Fruit fly (Drosophila melanogaster) whole organism, embryonic: ENCODE data around the gene CG3529.
A peak's percentile ranks its signal among the peaks of the same experiment; 100 is the strongest.

Experiments
- Adf1 ChIP-seq: fragments of 200-800 bp; sonication (Bioruptor generic); IDR thresholded peaks from 2 replicates; pipeline ENCODE4 v1.3.6; 2022; ENCODE audit warnings: missing biosample characterization, missing genetic modification characterization
- CG10147 ChIP-seq: fragments of 200-800 bp; sonication (Bioruptor generic); optimal IDR thresholded peaks from 2 replicates; lab custom pipeline; 2019; ENCODE audit warnings: missing biosample characterization, mild to moderate bottlenecking, missing genetic modification characterization, moderate library complexity
- CG10274 ChIP-seq: fragments of 200-800 bp; sonication (Bioruptor generic); optimal IDR thresholded peaks from 3 replicates; lab custom pipeline; 2017; ENCODE audit warnings: missing biosample characterization, mild to moderate bottlenecking, missing genetic modification characterization
- CG10462 ChIP-seq: fragments of 200-800 bp; sonication (Bioruptor generic); optimal IDR thresholded peaks from 2 replicates; lab custom pipeline; 2016; ENCODE audit warnings: missing biosample characterization, missing genetic modification characterization
- CG11456 ChIP-seq: fragments of 200-800 bp; sonication (Bioruptor generic); IDR thresholded peaks from 3 replicates; pipeline ENCODE4 v1.3.6; 2022; ENCODE audit warnings: missing biosample characterization, missing genetic modification characterization
- CG11723 ChIP-seq: fragments of 200-800 bp; sonication (Bioruptor generic); optimal IDR thresholded peaks from 2 replicates; lab custom pipeline; 2017; ENCODE audit warnings: missing biosample characterization, mild to moderate bottlenecking, missing genetic modification characterization
- CG13624 ChIP-seq: fragments of 200-800 bp; sonication (Bioruptor generic); optimal IDR thresholded peaks from 2 replicates; lab custom pipeline; 2016; ENCODE audit warnings: missing biosample characterization, missing genetic modification characterization
- CG17186 ChIP-seq: fragments of 200-800 bp; sonication (Bioruptor generic); optimal IDR thresholded peaks from 3 replicates; lab custom pipeline; 2017; ENCODE audit warnings: missing biosample characterization, missing genetic modification reagents, missing genetic modification characterization
- CG17829 ChIP-seq: fragments of 200-800 bp; optimal IDR thresholded peaks from 2 replicates; lab custom pipeline; 2019; ENCODE audit warnings: missing biosample characterization, mild to moderate bottlenecking, missing genetic modification characterization, moderate library complexity
- CG17912 ChIP-seq: fragments of 200-800 bp; sonication (Bioruptor generic); optimal IDR thresholded peaks from 2 replicates; lab custom pipeline; 2018; ENCODE audit warnings: missing biosample characterization, mild to moderate bottlenecking, missing genetic modification characterization
- CG3407 ChIP-seq: fragments of 200-800 bp; sonication (Bioruptor generic); optimal IDR thresholded peaks from 2 replicates; lab custom pipeline; 2018; ENCODE audit warnings: missing biosample characterization, mild to moderate bottlenecking, missing genetic modification characterization
- CG34376 ChIP-seq: fragments of 200-800 bp; sonication (Bioruptor generic); optimal IDR thresholded peaks from 2 replicates; lab custom pipeline; 2018; ENCODE audit warnings: missing biosample characterization, mild to moderate bottlenecking, missing genetic modification characterization
- CG3838 ChIP-seq: fragments of 200-800 bp; sonication (Bioruptor generic); optimal IDR thresholded peaks from 3 replicates; lab custom pipeline; 2016; ENCODE audit warnings: missing biosample characterization, missing genetic modification characterization
- CG4404 ChIP-seq: fragments of 200-800 bp; sonication (Bioruptor generic); IDR thresholded peaks from 2 replicates; pipeline ENCODE4 v1.3.6; 2022; ENCODE audit warnings: missing biosample characterization, missing genetic modification characterization
- CG7271 ChIP-seq: fragments of 200-800 bp; sonication (Bioruptor generic); optimal IDR thresholded peaks from 2 replicates; lab custom pipeline; 2018; ENCODE audit warnings: missing biosample characterization, mild to moderate bottlenecking, missing genetic modification characterization, moderate library complexity
- CG7357 ChIP-seq: fragments of 200-800 bp; sonication (Bioruptor generic); IDR thresholded peaks from 3 replicates; pipeline ENCODE4 v1.3.6; 2022; ENCODE audit warnings: missing biosample characterization, missing genetic modification characterization
- CG7928 ChIP-seq: fragments of 200-800 bp; sonication (Bioruptor generic); optimal IDR thresholded peaks from 2 replicates; lab custom pipeline; 2017; ENCODE audit warnings: missing biosample characterization, mild to moderate bottlenecking, missing genetic modification characterization
- CG7963 ChIP-seq: fragments of 200-800 bp; sonication (Bioruptor generic); IDR thresholded peaks from 3 replicates; pipeline ENCODE4 v1.3.6; 2022; ENCODE audit warnings: missing biosample characterization, missing genetic modification characterization; ENCODE audit not compliant: partially characterized antibody
- CG9215 ChIP-seq: fragments of 200-800 bp; sonication (Bioruptor generic); IDR thresholded peaks from 2 replicates; pipeline ENCODE4 v1.3.6; 2022; ENCODE audit warnings: missing biosample characterization, missing genetic modification characterization
- Dbx ChIP-seq: fragments of 200-800 bp; sonication (Bioruptor generic); IDR thresholded peaks from 3 replicates; pipeline ENCODE4 v1.3.6; 2022; ENCODE audit warnings: missing biosample characterization, missing genetic modification characterization
- Doc3 ChIP-seq: fragments of 200-800 bp; sonication (Bioruptor generic); IDR thresholded peaks from 3 replicates; pipeline ENCODE4 v1.3.6; 2022; ENCODE audit warnings: missing biosample characterization, missing genetic modification characterization; ENCODE audit not compliant: partially characterized antibody
- GATAe ChIP-seq: fragments of 200-800 bp; sonication (Bioruptor generic); conservative IDR thresholded peaks from 2 replicates; pipeline ENCODE4 v1.3.6; 2022; ENCODE audit warnings: missing biosample characterization, missing genetic modification characterization
- HHEX ChIP-seq: fragments of 200-800 bp; sonication (Bioruptor generic); optimal IDR thresholded peaks from 3 replicates; lab custom pipeline; 2017; ENCODE audit warnings: missing biosample characterization, mild to moderate bottlenecking, missing genetic modification characterization, missing genetic modification reagents
- Hr51 ChIP-seq, 2 experiments: fragments of 200-800 bp; sonication (Bioruptor generic); optimal IDR thresholded peaks; 2 replicates in 1 of 2; 3 replicates in 1 of 2; lab custom pipeline; 2016 to 2018; ENCODE audit warnings: missing biosample characterization in 2 of 2, missing genetic modification characterization in 2 of 2, mild to moderate bottlenecking in 1 of 2, moderate library complexity in 1 of 2
- Hr78 ChIP-seq, 2 experiments: fragments of 200-800 bp in 1 of 2; fragments of >200 bp in 1 of 2; sonication (Bioruptor generic) in 1 of 2; optimal IDR thresholded peaks; 2 replicates each; lab custom pipeline; 2017 to 2019; ENCODE audit warnings: missing biosample characterization in 2 of 2, missing genetic modification characterization in 2 of 2, mild to moderate bottlenecking in 1 of 2, moderate library complexity in 1 of 2
- Mad ChIP-seq: fragments of 200-800 bp; sonication (Bioruptor generic); optimal IDR thresholded peaks from 2 replicates; lab custom pipeline; 2016; ENCODE audit warnings: missing biosample characterization, missing genetic modification characterization
- Meics ChIP-seq: fragments of 200-800 bp; sonication (Bioruptor generic); optimal IDR thresholded peaks from 2 replicates; lab custom pipeline; 2017; ENCODE audit warnings: missing biosample characterization, mild to moderate bottlenecking, missing genetic modification characterization
- NC2β ChIP-seq: fragments of 200-800 bp; sonication (Bioruptor generic); optimal IDR thresholded peaks from 2 replicates; lab custom pipeline; 2016; ENCODE audit warnings: missing biosample characterization, missing genetic modification characterization
- Nf-YA ChIP-seq: fragments of 200-800 bp; sonication (Bioruptor generic); IDR thresholded peaks from 2 replicates; pipeline ENCODE4 v1.3.6; 2022; ENCODE audit warnings: missing biosample characterization, missing genetic modification characterization
- Oaz ChIP-seq: fragments of 200-800 bp; sonication (Bioruptor generic); IDR thresholded peaks from 2 replicates; pipeline ENCODE4 v1.3.6; 2022; ENCODE audit warnings: missing biosample characterization, missing genetic modification characterization
- Six4 ChIP-seq: fragments of 200-800 bp; sonication (Bioruptor generic); optimal IDR thresholded peaks from 2 replicates; lab custom pipeline; 2016; ENCODE audit warnings: missing biosample characterization, missing genetic modification characterization
- az2 ChIP-seq: fragments of 200-800 bp; sonication (Bioruptor generic); optimal IDR thresholded peaks from 3 replicates; lab custom pipeline; 2016; ENCODE audit warnings: missing biosample characterization, missing genetic modification characterization
- bigmax ChIP-seq: fragments of 200-800 bp; sonication (Bioruptor generic); optimal IDR thresholded peaks from 2 replicates; lab custom pipeline; 2018; ENCODE audit warnings: missing biosample characterization, mild to moderate bottlenecking, missing genetic modification characterization
- cas ChIP-seq: fragments of 200-800 bp; sonication (Bioruptor generic); IDR thresholded peaks from 2 replicates; pipeline ENCODE4 v1.3.6; 2022; ENCODE audit warnings: missing biosample characterization, missing genetic modification characterization
- caup ChIP-seq: fragments of 200-800 bp; sonication (Bioruptor generic); optimal IDR thresholded peaks from 3 replicates; lab custom pipeline; 2017; ENCODE audit warnings: missing biosample characterization, mild to moderate bottlenecking, missing genetic modification characterization, moderate library complexity; ENCODE audit not compliant: severe bottlenecking
- dati ChIP-seq: fragments of 200-800 bp; sonication (Bioruptor generic); IDR thresholded peaks from 2 replicates; pipeline ENCODE4 v1.3.6; 2022; ENCODE audit warnings: missing biosample characterization, missing genetic modification characterization
- dimm ChIP-seq: fragments of 200-800 bp; sonication (Bioruptor generic); IDR thresholded peaks from 2 replicates; pipeline ENCODE4 v1.3.6; 2022; ENCODE audit warnings: missing biosample characterization, missing genetic modification characterization
- fu2 ChIP-seq: fragments of 200-800 bp; sonication (Bioruptor generic); optimal IDR thresholded peaks from 2 replicates; lab custom pipeline; 2016; ENCODE audit warnings: missing biosample characterization, missing genetic modification characterization
- gt ChIP-seq: fragments of 200-800 bp; sonication (Bioruptor generic); IDR thresholded peaks from 2 replicates; pipeline ENCODE4 v1.3.6; 2022; ENCODE audit warnings: missing biosample characterization, missing genetic modification characterization
- lab ChIP-seq: fragments of 200-800 bp; sonication (Bioruptor generic); optimal IDR thresholded peaks from 3 replicates; lab custom pipeline; 2017; ENCODE audit warnings: missing biosample characterization, missing genetic modification characterization, mild to moderate bottlenecking, moderate library complexity, missing genetic modification reagents
- lilli ChIP-seq: fragments of 200-800 bp; sonication (Bioruptor generic); optimal IDR thresholded peaks from 3 replicates; lab custom pipeline; 2016; ENCODE audit warnings: missing biosample characterization, missing genetic modification characterization
- mirr ChIP-seq: fragments of 200-800 bp; sonication (Bioruptor generic); optimal IDR thresholded peaks from 3 replicates; lab custom pipeline; 2018; ENCODE audit warnings: missing biosample characterization, mild to moderate bottlenecking, missing genetic modification characterization
- nom ChIP-seq: fragments of 200-800 bp; sonication (Bioruptor generic); optimal IDR thresholded peaks from 2 replicates; lab custom pipeline; 2017; ENCODE audit warnings: missing biosample characterization, missing genetic modification characterization, mild to moderate bottlenecking, moderate library complexity, missing genetic modification reagents
- pita ChIP-seq: fragments of 200-800 bp; sonication (Bioruptor generic); optimal IDR thresholded peaks from 2 replicates; lab custom pipeline; 2017; ENCODE audit warnings: missing biosample characterization, mild to moderate bottlenecking, missing genetic modification characterization
- repo ChIP-seq: fragments of 200-800 bp; sonication (Bioruptor generic); optimal IDR thresholded peaks from 2 replicates; lab custom pipeline; 2016; ENCODE audit warnings: missing biosample characterization, missing genetic modification characterization
- sr ChIP-seq: fragments of 200-800 bp; sonication (Bioruptor generic); IDR thresholded peaks from 3 replicates; pipeline ENCODE4 v1.3.6; 2022; ENCODE audit warnings: missing biosample characterization, missing genetic modification characterization
- vnd ChIP-seq: fragments of 200-800 bp; sonication (Bioruptor generic); IDR thresholded peaks from 3 replicates; pipeline ENCODE4 v1.3.6; 2022; ENCODE audit warnings: missing biosample characterization, missing genetic modification characterization; ENCODE audit not compliant: partially characterized antibody
- zen2 ChIP-seq: fragments of 200-800 bp; sonication (Bioruptor generic); IDR thresholded peaks from 3 replicates; pipeline ENCODE4 v1.3.6; 2022; ENCODE audit warnings: missing biosample characterization, missing genetic modification characterization; ENCODE audit not compliant: partially characterized antibody

CG3529 gene

DNA sequence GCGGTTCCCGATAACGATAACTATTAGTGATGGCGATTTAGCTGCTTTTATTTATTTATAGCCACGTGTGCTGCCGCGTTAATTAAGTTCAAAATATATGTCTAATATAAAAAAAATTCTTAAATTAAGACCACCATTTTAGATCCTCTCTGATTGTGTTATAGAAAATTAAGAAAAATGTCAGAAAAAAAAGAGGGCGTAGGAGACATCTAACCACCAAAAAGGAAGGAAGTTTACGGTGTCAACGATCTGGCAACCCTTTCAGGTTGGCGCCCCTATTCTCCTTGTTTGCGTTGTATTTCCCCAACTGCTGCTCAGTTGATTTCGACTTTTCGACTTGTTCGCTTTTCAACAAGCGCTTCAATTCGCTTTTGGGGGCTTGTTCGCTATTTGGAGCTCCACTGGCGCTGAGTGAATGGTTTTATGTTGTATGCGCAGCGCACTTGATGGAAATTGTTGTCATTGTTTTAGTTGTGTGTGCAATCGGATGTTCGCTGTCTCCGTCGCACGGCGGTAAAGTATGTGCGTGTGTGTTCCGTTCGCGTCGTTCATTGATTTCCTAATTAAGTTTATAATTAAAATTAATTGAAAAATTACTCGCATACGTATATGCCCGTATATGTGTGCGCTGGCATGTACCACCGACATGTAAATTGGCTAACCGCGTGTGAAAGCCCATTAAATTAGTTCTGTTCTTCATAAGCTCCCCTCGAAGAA is 14.3 kb downstream of the CG3529 start, which contains the start of the genes CG3434 and CG44838 (continued):
- TF ChIP-seq bigmax: peak; percentile 50
- TF ChIP-seq nom (GFP tag; lab: Kevin White, UChicago): peak; percentile 51
- TF ChIP-seq CG7271 (tag; lab: Kevin White, UChicago): peak; percentile 23
- 0 out of 2 replicates have a peak, but pooled peaks have one; percentile 65 for TF ChIP-seq cas (GFP tag; lab: Robert Waterston, UW)
- TF ChIP-seq CG7963: no peak
- peak; percentile 27 for TF ChIP-seq CG3838 (GFP tag; lab: Kevin White, UChicago)
- no peak for TF ChIP-seq pita (GFP tag; lab: Kevin White, UChicago)
- no peak for TF ChIP-seq dimm (GFP tag; lab: Robert Waterston, UW)
- peak; percentile 70 for TF ChIP-seq CG34376 (GFP tag; lab: Kevin White, UChicago)
- peak; percentile 42; the same call in 1 of the 2 replicates for TF ChIP-seq Nf-YA (GFP tag; lab: Robert Waterston, UW)
- TF ChIP-seq mirr: peak; percentile 44
- peak; percentile 64 for TF ChIP-seq CG11723 (GFP tag; lab: Kevin White, UChicago)
- TF ChIP-seq HHEX (GFP tag; lab: Kevin White, UChicago): peak; percentile 62
- no peak for TF ChIP-seq vnd (GFP tag; lab: Robert Waterston, UW)
- peak; percentile 82 for TF ChIP-seq Mad (GFP tag; lab: Kevin White, UChicago)
- peak; percentile 78 for TF ChIP-seq az2 (GFP tag; lab: Kevin White, UChicago)
- TF ChIP-seq lab: peak; percentile 85
- TF ChIP-seq CG9215 (GFP tag; lab: Robert Waterston, UW): peak; percentile 58
- no peak for TF ChIP-seq Oaz
- peak; percentile 63 for TF ChIP-seq CG3407
- TF ChIP-seq CG10147 (GFP tag; lab: Kevin White, UChicago): peak; percentile 83
- TF ChIP-seq Hr51 (GFP tag; optimal IDR thresholded peaks at IDR 0.05; lab: Kevin White, UChicago): peak; percentile 66 to 81
- peak; percentile 73 for TF ChIP-seq CG10462 (GFP tag; lab: Kevin White, UChicago)
- TF ChIP-seq CG11456: peak; percentile 79
- no peak for TF ChIP-seq sr (GFP tag; lab: Robert Waterston, UW)
- peak; percentile 58 for TF ChIP-seq CG7928
- TF ChIP-seq lilli (GFP tag; lab: Kevin White, UChicago): peak; percentile 90
- TF ChIP-seq gt (GFP tag; lab: Robert Waterston, UW): no peak
- TF ChIP-seq CG17829 (tag; lab: Kevin White, UChicago): peak; percentile 83
- TF ChIP-seq Dbx: peak; percentile 77; the same call in 2 of the 3 replicates
- TF ChIP-seq Meics: peak; percentile 82
- peak; percentile 39 for TF ChIP-seq fu2 (GFP tag; lab: Kevin White, UChicago)
- no peak for TF ChIP-seq GATAe (GFP tag; lab: Robert Waterston, UW)
- peak; percentile 75 for TF ChIP-seq CG4404 (GFP tag; lab: Robert Waterston, UW)
- TF ChIP-seq CG7357: peak; percentile 44; the same call in 1 of the 3 replicates
- peak in 1 of 2 experiments; percentile 7 for TF ChIP-seq Hr78 (GFP tag; optimal IDR thresholded peaks at IDR 0.05; lab: Kevin White, UChicago)
- TF ChIP-seq dati (GFP tag; lab: Robert Waterston, UW): peak; percentile 45; the same call in 1 of the 2 replicates
- peak; percentile 80 for TF ChIP-seq Six4 (GFP tag; lab: Kevin White, UChicago)
- TF ChIP-seq repo: no peak
- TF ChIP-seq CG17186 (GFP tag; lab: Kevin White, UChicago): peak; percentile 58
- peak; percentile 83 for TF ChIP-seq caup
- TF ChIP-seq Adf1 (GFP tag; lab: Robert Waterston, UW): peak; percentile 62
- peak; percentile 73 for TF ChIP-seq NC2β (GFP tag; lab: Kevin White, UChicago)
- TF ChIP-seq CG13624 (GFP tag; lab: Kevin White, UChicago): peak; percentile 66
- peak; percentile 3 for TF ChIP-seq CG17912 (GFP tag; lab: Kevin White, UChicago)
- no peak for TF ChIP-seq Doc3 (GFP tag; lab: Robert Waterston, UW)
- TF ChIP-seq CG10274: peak; percentile 45
- TF ChIP-seq zen2 (GFP tag; lab: Robert Waterston, UW): no peak
